Fruit fly (Drosophila melanogaster): Measurements from ENCODE around the gene CG13738.
A peak's percentile ranks its signal among the peaks of the same experiment; 100 is the strongest.

CG13738 gene

DNA sequence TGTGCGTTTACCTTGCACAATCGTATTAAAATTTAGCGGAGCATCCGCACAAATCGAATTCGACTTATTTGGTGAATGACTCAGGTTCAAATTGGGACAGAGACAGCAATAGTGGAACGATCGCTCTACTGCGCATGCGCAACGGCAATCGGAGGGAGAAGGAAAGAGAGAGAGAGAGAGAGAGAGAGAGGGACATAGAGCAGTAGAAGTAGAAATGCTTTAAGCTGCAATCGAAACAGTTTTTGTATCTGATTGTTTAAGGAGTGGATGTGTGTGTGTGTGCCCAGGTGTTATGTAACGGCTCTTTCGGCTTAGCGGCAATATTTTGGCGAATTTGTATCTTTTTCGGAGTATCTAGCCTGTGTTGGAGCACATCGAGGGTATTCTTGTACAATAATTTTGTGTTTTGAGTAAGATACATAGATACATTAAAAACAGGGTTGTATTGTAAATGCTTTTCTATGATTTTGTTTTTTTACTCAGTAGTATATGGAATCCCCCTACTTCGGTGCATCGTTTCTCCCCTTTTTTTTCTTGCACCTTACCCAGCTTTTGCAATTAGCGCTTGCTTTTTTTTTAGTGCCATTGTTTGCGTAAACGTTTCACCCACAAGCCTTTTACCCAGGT, 23.7 kb downstream of the CG13738 start (continued):
- TF ChIP-seq bbx (GFP tag; IDR thresholded peaks at IDR 0.05; ENCODE audit: partially characterized antibody), result no peak
- TF ChIP-seq CG30020 (tag; optimal IDR thresholded peaks at IDR 0.05), result no peak
- TF ChIP-seq CG32767 (GFP tag; IDR thresholded peaks at IDR 0.05), result 0 out of 2 replicates have a peak, but pooled peaks have one; percentile 30
- TF ChIP-seq Tbp (GFP tag; optimal IDR thresholded peaks at IDR 0.05), result no peak
- no peak for TF ChIP-seq nom (GFP tag; optimal IDR thresholded peaks at IDR 0.05)
- TF ChIP-seq HLH54F (GFP tag; optimal IDR thresholded peaks at IDR 0.05), result no peak
- TF ChIP-seq Dip2 (GFP tag; IDR thresholded peaks at IDR 0.05), result no peak
- no peak for TF ChIP-seq CG4854 (GFP tag; optimal IDR thresholded peaks at IDR 0.05)
- no peak for TF ChIP-seq ERR (GFP tag; optimal IDR thresholded peaks at IDR 0.05)
- TF ChIP-seq Xrp1 (GFP tag; IDR thresholded peaks at IDR 0.05), result no peak
- TF ChIP-seq CG1832 (GFP tag; optimal IDR thresholded peaks at IDR 0.05), result peak; percentile 90
- TF ChIP-seq zen2 (GFP tag; IDR thresholded peaks at IDR 0.05; ENCODE audit: partially characterized antibody), result no peak
- TF ChIP-seq Camta (GFP tag; optimal IDR thresholded peaks at IDR 0.05), result peak; percentile 10
- TF ChIP-seq CG10267 (tag; optimal IDR thresholded peaks at IDR 0.05), result no peak
- no peak for TF ChIP-seq pan (optimal IDR thresholded peaks at IDR 0.05)
- TF ChIP-seq pan (GFP tag; optimal IDR thresholded peaks at IDR 0.05 in 1 of 2, IDR thresholded peaks at IDR 0.05 in 1 of 2), result peak in 1 of 2 experiments; percentile 45
- TF ChIP-seq CG11085 (GFP tag; IDR thresholded peaks at IDR 0.05), result no peak
- peak; percentile 22 for TF ChIP-seq Xbp1 (GFP tag; optimal IDR thresholded peaks at IDR 0.05)
- TF ChIP-seq CG13123 (GFP tag; optimal IDR thresholded peaks at IDR 0.05), result no peak
- TF ChIP-seq chinmo (GFP tag; IDR thresholded peaks at IDR 0.05; ENCODE audit: partially characterized antibody), result peak; percentile 89; the same call in 3 of the 4 replicates
- TF ChIP-seq H15 (GFP tag; IDR thresholded peaks at IDR 0.05), result no peak
- TF ChIP-seq CG5245 (GFP tag; optimal IDR thresholded peaks at IDR 0.05), result no peak
- TF ChIP-seq crol (GFP tag; IDR thresholded peaks at IDR 0.05), result no peak
- 0 out of 2 replicates have a peak, but pooled peaks have one; percentile 24 for TF ChIP-seq CG5953 (GFP tag; IDR thresholded peaks at IDR 0.05)
- TF ChIP-seq Max (GFP tag; optimal IDR thresholded peaks at IDR 0.05), result no peak
- no peak for TF ChIP-seq al (GFP tag; IDR thresholded peaks at IDR 0.05)
- no peak for TF ChIP-seq nau (GFP tag; optimal IDR thresholded peaks at IDR 0.05)
- TF ChIP-seq CG11695 (GFP tag; IDR thresholded peaks at IDR 0.05), result peak; percentile 50; the same call in 2 of the 3 replicates
- no peak for TF ChIP-seq Deaf1 (tag; optimal IDR thresholded peaks at IDR 0.05)
- TF ChIP-seq CG11093 (GFP tag; IDR thresholded peaks at IDR 0.05), result no peak
- TF ChIP-seq dpn (GFP tag; optimal IDR thresholded peaks at IDR 0.05), result peak in 1 of 2 experiments; percentile 1
- no peak for TF ChIP-seq lov (optimal IDR thresholded peaks at IDR 0.05)
- TF ChIP-seq lov (GFP tag; IDR thresholded peaks at IDR 0.05), result no peak
- peak; percentile 0 for TF ChIP-seq Chrac-16 (GFP tag; optimal IDR thresholded peaks at IDR 0.05)
- no peak for TF ChIP-seq maf-S (GFP tag; optimal IDR thresholded peaks at IDR 0.05)
- peak in 1 of 2 experiments; percentile 90 for TF ChIP-seq Pdp1 (GFP tag; optimal IDR thresholded peaks at IDR 0.05)
- TF ChIP-seq da (GFP tag; optimal IDR thresholded peaks at IDR 0.05), result no peak
- no peak for TF ChIP-seq MBD-R2 (GFP tag; IDR thresholded peaks at IDR 0.05)
- no peak for TF ChIP-seq Dbx (GFP tag; IDR thresholded peaks at IDR 0.05)
- peak; percentile 30; the same call in 1 of the 2 replicates for TF ChIP-seq ara (GFP tag; IDR thresholded peaks at IDR 0.05)
- TF ChIP-seq CG11723 (GFP tag; optimal IDR thresholded peaks at IDR 0.05), result no peak
- no peak for TF ChIP-seq klu (GFP tag; IDR thresholded peaks at IDR 0.05)
- no peak for TF ChIP-seq CG15514 (GFP tag; optimal IDR thresholded peaks at IDR 0.05)
- no peak for TF ChIP-seq CG12219 (GFP tag; optimal IDR thresholded peaks at IDR 0.05)
- TF ChIP-seq Hand (GFP tag; optimal IDR thresholded peaks at IDR 0.05), result no peak
- TF ChIP-seq Ravus (GFP tag; IDR thresholded peaks at IDR 0.05), result no peak

All from whole organism, embryonic.